Fruit fly (Drosophila melanogaster) whole organism, embryonic: ENCODE results near the gene beat-Ib.

Experiments used
- Abd-B ChIP-seq: fragments of 200-800 bp; sonication (Bioruptor generic); optimal IDR thresholded peaks from 2 replicates; lab custom pipeline; 2018; ENCODE audit warnings: missing biosample characterization, mild to moderate bottlenecking, missing genetic modification characterization, moderate library complexity
- Atf-2 ChIP-seq: fragments of 200-800 bp; sonication (Bioruptor generic); optimal IDR thresholded peaks from 2 replicates; lab custom pipeline; 2016; ENCODE audit warnings: missing biosample characterization, missing genetic modification characterization
- Atf6 ChIP-seq: fragments of 200-800 bp; sonication (Bioruptor generic); IDR thresholded peaks from 2 replicates; pipeline ENCODE4 v1.3.6; 2022; ENCODE audit warnings: missing biosample characterization, missing genetic modification characterization
- CG10321 ChIP-seq: fragments of 200-800 bp; sonication (Bioruptor generic); IDR thresholded peaks from 2 replicates; pipeline ENCODE4 v1.3.6; 2022; ENCODE audit warnings: missing biosample characterization, missing genetic modification characterization
- CG11695 ChIP-seq: fragments of 200-800 bp; sonication (Bioruptor generic); IDR thresholded peaks from 3 replicates; pipeline ENCODE4 v1.3.6; 2022; ENCODE audit warnings: missing biosample characterization, missing genetic modification characterization
- CG15073 ChIP-seq: fragments of 200-800 bp; sonication (Bioruptor generic); optimal IDR thresholded peaks from 2 replicates; lab custom pipeline; 2016; ENCODE audit warnings: missing biosample characterization, missing genetic modification characterization
- CG1602 ChIP-seq: fragments of 200-800 bp; sonication (Bioruptor generic); optimal IDR thresholded peaks from 3 replicates; lab custom pipeline; 2016; ENCODE audit warnings: missing biosample characterization, missing genetic modification characterization
- CG1792 ChIP-seq: fragments of 200-800 bp; sonication (Bioruptor generic); optimal IDR thresholded peaks from 2 replicates; lab custom pipeline; 2016; ENCODE audit warnings: missing biosample characterization, missing genetic modification characterization
- CG18599 ChIP-seq: fragments of 200-800 bp; sonication (Bioruptor generic); optimal IDR thresholded peaks from 3 replicates; lab custom pipeline; 2017; ENCODE audit warnings: missing biosample characterization, missing genetic modification characterization, mild to moderate bottlenecking, moderate library complexity, missing genetic modification reagents
- CG3163 ChIP-seq: fragments of 200-800 bp; sonication (Bioruptor generic); optimal IDR thresholded peaks from 3 replicates; lab custom pipeline; 2016; ENCODE audit warnings: missing biosample characterization, missing genetic modification characterization
- CG33213 ChIP-seq: fragments of 200-800 bp; sonication (Bioruptor generic); optimal IDR thresholded peaks from 3 replicates; lab custom pipeline; 2016; ENCODE audit warnings: missing biosample characterization, missing genetic modification characterization
- CG34422 ChIP-seq: fragments of 200-800 bp; sonication (Bioruptor generic); IDR thresholded peaks from 3 replicates; pipeline ENCODE4 v1.3.6; 2022; ENCODE audit warnings: missing biosample characterization, missing genetic modification characterization
- CG4360 ChIP-seq: fragments of 200-800 bp; sonication (Bioruptor generic); IDR thresholded peaks from 2 replicates; pipeline ENCODE4 v1.3.6; 2022; ENCODE audit warnings: missing biosample characterization, missing genetic modification characterization
- CG5245 ChIP-seq: fragments of 200-800 bp; sonication (Bioruptor generic); optimal IDR thresholded peaks from 3 replicates; lab custom pipeline; 2016; ENCODE audit warnings: missing biosample characterization, missing genetic modification characterization
- CG5953 ChIP-seq: fragments of 200-800 bp; sonication (Bioruptor generic); IDR thresholded peaks from 2 replicates; pipeline ENCODE4 v1.3.6; 2022; ENCODE audit warnings: missing biosample characterization, missing genetic modification characterization
- CG6854 ChIP-seq: fragments of 200-800 bp; sonication (Bioruptor generic); optimal IDR thresholded peaks from 3 replicates; lab custom pipeline; 2017; ENCODE audit warnings: missing biosample characterization, mild to moderate bottlenecking, missing genetic modification characterization
- CG7987 ChIP-seq: fragments of 200-800 bp; sonication (Bioruptor generic); optimal IDR thresholded peaks from 2 replicates; lab custom pipeline; 2018; ENCODE audit warnings: missing biosample characterization, mild to moderate bottlenecking, missing genetic modification characterization, moderate library complexity
- CG8290 ChIP-seq, 3 experiments: fragments of 200-800 bp; sonication (Bioruptor generic); optimal IDR thresholded peaks; 2 replicates each; lab custom pipeline; 2016 to 2019; ENCODE audit warnings: missing biosample characterization in 3 of 3, missing genetic modification characterization in 3 of 3, mild to moderate bottlenecking in 2 of 3, moderate library complexity in 1 of 3
- CG9817 ChIP-seq: fragments of 200-800 bp; sonication (Bioruptor generic); optimal IDR thresholded peaks from 2 replicates; lab custom pipeline; 2018; ENCODE audit warnings: missing biosample characterization, mild to moderate bottlenecking, missing genetic modification characterization, moderate library complexity
- CTCF ChIP-seq: fragments of 200-800 bp; sonication (Bioruptor generic); optimal IDR thresholded peaks from 2 replicates; lab custom pipeline; 2017; ENCODE audit warnings: missing biosample characterization, mild to moderate bottlenecking, missing genetic modification characterization, moderate library complexity
- E2f2 ChIP-seq: fragments of 200-800 bp; sonication (Bioruptor generic); IDR thresholded peaks from 2 replicates; pipeline ENCODE4 v1.3.6; 2022; ENCODE audit warnings: missing biosample characterization, missing genetic modification characterization
- Hmx ChIP-seq: fragments of 200-800 bp; sonication (Bioruptor generic); optimal IDR thresholded peaks from 2 replicates; lab custom pipeline; 2016; ENCODE audit warnings: missing biosample characterization, missing genetic modification characterization
- Hr51 ChIP-seq, 2 experiments: fragments of 200-800 bp; sonication (Bioruptor generic); optimal IDR thresholded peaks; 2 replicates in 1 of 2; 3 replicates in 1 of 2; lab custom pipeline; 2016 to 2018; ENCODE audit warnings: missing biosample characterization in 2 of 2, missing genetic modification characterization in 2 of 2, mild to moderate bottlenecking in 1 of 2, moderate library complexity in 1 of 2
- Lhr ChIP-seq: fragments of 200-800 bp; sonication (Bioruptor generic); optimal IDR thresholded peaks from 3 replicates; lab custom pipeline; 2017; ENCODE audit warnings: mild to moderate bottlenecking, missing biosample characterization, missing genetic modification reagents, missing genetic modification characterization
- Mrtf ChIP-seq: fragments of 200-800 bp; sonication (Bioruptor generic); IDR thresholded peaks from 3 replicates; pipeline ENCODE4 v1.3.6; 2022; ENCODE audit warnings: missing biosample characterization, missing genetic modification characterization
- NC2β ChIP-seq: fragments of 200-800 bp; sonication (Bioruptor generic); optimal IDR thresholded peaks from 2 replicates; lab custom pipeline; 2016; ENCODE audit warnings: missing biosample characterization, missing genetic modification characterization
- Opbp ChIP-seq: fragments of 200-800 bp; sonication (Bioruptor generic); IDR thresholded peaks from 3 replicates; pipeline ENCODE4 v1.3.6; 2022; ENCODE audit warnings: missing biosample characterization, missing genetic modification characterization; ENCODE audit not compliant: partially characterized antibody
- Xrp1 ChIP-seq: fragments of 200-800 bp; sonication (Bioruptor generic); IDR thresholded peaks from 2 replicates; pipeline ENCODE4 v1.3.6; 2022; ENCODE audit warnings: missing biosample characterization, missing genetic modification characterization
- ap ChIP-seq: fragments of 200-800 bp; sonication (Bioruptor generic); IDR thresholded peaks from 2 replicates; pipeline ENCODE4 v1.3.6; 2022; ENCODE audit warnings: missing biosample characterization, missing genetic modification characterization
- cas ChIP-seq: fragments of 200-800 bp; sonication (Bioruptor generic); IDR thresholded peaks from 2 replicates; pipeline ENCODE4 v1.3.6; 2022; ENCODE audit warnings: missing biosample characterization, missing genetic modification characterization
- crp ChIP-seq, 2 experiments: fragments of 200-800 bp; sonication (Bioruptor generic); optimal IDR thresholded peaks; 2 replicates in 1 of 2; 3 replicates in 1 of 2; lab custom pipeline; 2017; ENCODE audit warnings: missing biosample characterization in 2 of 2, missing genetic modification characterization in 2 of 2, mild to moderate bottlenecking in 1 of 2, moderate library complexity in 1 of 2
- dysf ChIP-seq: fragments of 200-800 bp; sonication (Bioruptor generic); IDR thresholded peaks from 3 replicates; pipeline ENCODE4 v1.3.6; 2022; ENCODE audit warnings: missing biosample characterization, missing genetic modification characterization
- gcm ChIP-seq: fragments of 200-800 bp; sonication (Bioruptor generic); optimal IDR thresholded peaks from 2 replicates; lab custom pipeline; 2019; ENCODE audit warnings: missing biosample characterization, mild to moderate bottlenecking, missing genetic modification characterization, moderate library complexity
- gem ChIP-seq: fragments of 200-800 bp; sonication (Bioruptor generic); optimal IDR thresholded peaks from 2 replicates; lab custom pipeline; 2019; ENCODE audit warnings: missing biosample characterization, mild to moderate bottlenecking, missing genetic modification characterization, moderate library complexity
- hth ChIP-seq: fragments of >200 bp; optimal IDR thresholded peaks from 2 replicates; lab custom pipeline; 2017; ENCODE audit warnings: inconsistent platforms
- lbe ChIP-seq: fragments of 200-800 bp; sonication (Bioruptor generic); optimal IDR thresholded peaks from 2 replicates; lab custom pipeline; 2016; ENCODE audit warnings: missing biosample characterization, mild to moderate bottlenecking, missing genetic modification characterization
- nmo ChIP-seq: fragments of 200-800 bp; sonication (Bioruptor generic); optimal IDR thresholded peaks from 2 replicates; lab custom pipeline; 2018; ENCODE audit warnings: missing biosample characterization, mild to moderate bottlenecking, missing genetic modification characterization, moderate library complexity
- org-1 ChIP-seq: fragments of 200-800 bp; sonication (Bioruptor generic); optimal IDR thresholded peaks from 2 replicates; lab custom pipeline; 2017; ENCODE audit warnings: missing biosample characterization, missing genetic modification characterization
- peb ChIP-seq: fragments of 200-800 bp; sonication (Bioruptor generic); IDR thresholded peaks from 2 replicates; pipeline ENCODE4 v1.3.6; 2022; ENCODE audit warnings: missing biosample characterization, missing genetic modification characterization
- repo ChIP-seq: fragments of 200-800 bp; sonication (Bioruptor generic); optimal IDR thresholded peaks from 2 replicates; lab custom pipeline; 2016; ENCODE audit warnings: missing biosample characterization, missing genetic modification characterization
- rib ChIP-seq: fragments of 200-800 bp; sonication (Bioruptor generic); IDR thresholded peaks from 2 replicates; pipeline ENCODE4 v1.3.6; 2022; ENCODE audit warnings: missing biosample characterization, missing genetic modification characterization
- row ChIP-seq: fragments of 200-800 bp; sonication (Bioruptor generic); IDR thresholded peaks from 3 replicates; pipeline ENCODE4 v1.3.6; 2022; ENCODE audit warnings: missing biosample characterization, missing genetic modification characterization
- sisA ChIP-seq: fragments of 200-800 bp; sonication (Bioruptor generic); IDR thresholded peaks from 2 replicates; pipeline ENCODE4 v1.3.6; 2022; ENCODE audit warnings: missing biosample characterization, missing genetic modification characterization
- sqz ChIP-seq: fragments of 200-800 bp; sonication (Bioruptor generic); optimal IDR thresholded peaks from 3 replicates; lab custom pipeline; 2018; ENCODE audit warnings: missing biosample characterization, mild to moderate bottlenecking, missing genetic modification characterization
- stwl ChIP-seq: fragments of 200-800 bp; sonication (Bioruptor generic); optimal IDR thresholded peaks from 3 replicates; lab custom pipeline; 2018; ENCODE audit warnings: missing biosample characterization, mild to moderate bottlenecking, missing genetic modification characterization, moderate library complexity
- toy ChIP-seq: fragments of 200-800 bp; sonication (Bioruptor generic); IDR thresholded peaks from 2 replicates; pipeline ENCODE4 v1.3.6; 2022; ENCODE audit warnings: missing biosample characterization, missing genetic modification characterization
- wdn ChIP-seq: fragments of 200-800 bp; sonication (Bioruptor generic); IDR thresholded peaks from 2 replicates; pipeline ENCODE4 v1.3.6; 2022; ENCODE audit warnings: missing biosample characterization, missing genetic modification characterization
- wor ChIP-seq: fragments of 200-800 bp; sonication (Bioruptor generic); IDR thresholded peaks from 2 replicates; pipeline ENCODE4 v1.3.6; 2022; ENCODE audit warnings: missing biosample characterization, missing genetic modification characterization
- z ChIP-seq: fragments of 200-800 bp; sonication (Bioruptor generic); IDR thresholded peaks from 3 replicates; pipeline ENCODE4 v1.3.6; 2022; ENCODE audit warnings: missing biosample characterization, missing genetic modification characterization

beat-Ib gene

dm6 chr2L:15912008-15912900 is 50.0 kb downstream of the beat-Ib start (continued):
- TF ChIP-seq E2f2 (GFP tag; lab: Robert Waterston, UW) (peak; percentile 69), hth (lab: Kevin White, UChicago) (no peak), CG7987 (peak; percentile 92), CG5245 (GFP tag; lab: Kevin White, UChicago) (peak; percentile 34), ap (GFP tag; lab: Robert Waterston, UW) (peak; percentile 79), rib (GFP tag; lab: Robert Waterston, UW) (no peak; the same call in 1 of the 2 replicates), CG1792 (GFP tag; lab: Kevin White, UChicago) (no peak), gem (peak; percentile 97), row (GFP tag; lab: Robert Waterston, UW) (peak; percentile 99), Hmx (GFP tag; lab: Kevin White, UChicago) (no peak), CTCF (GFP tag; lab: Kevin White, UChicago) (peak; percentile 33), CG8290 (GFP tag; optimal IDR thresholded peaks at IDR 0.05; lab: Kevin White, UChicago) (peak; percentile 83), CG8290 (tag; optimal IDR thresholded peaks at IDR 0.05; lab: Kevin White, UChicago) (peak in 1 of 2 experiments; percentile 17), stwl (tag; lab: Kevin White, UChicago) (no peak), nmo (peak; percentile 93), CG9817 (tag; lab: Kevin White, UChicago) (peak; percentile 96), NC2β (GFP tag; lab: Kevin White, UChicago) (no peak), Opbp (GFP tag; lab: Robert Waterston, UW) (no peak), CG4360 (no peak), CG15073 (GFP tag; lab: Kevin White, UChicago) (peak; percentile 8), Xrp1 (GFP tag; lab: Robert Waterston, UW) (peak; percentile 92), dysf (GFP tag; lab: Robert Waterston, UW) (peak; percentile 96), CG34422 (GFP tag; lab: Robert Waterston, UW) (peak; percentile 86), CG33213 (no peak), CG10321 (peak; percentile 76; the same call in 1 of the 2 replicates), Atf-2 (no peak), lbe (GFP tag; lab: Kevin White, UChicago) (peak; percentile 76), CG6854 (GFP tag; lab: Kevin White, UChicago) (peak; percentile 85), sqz (GFP tag; lab: Kevin White, UChicago) (peak; percentile 69), peb (GFP tag; lab: Robert Waterston, UW) (peak; percentile 83), CG11695 (GFP tag; lab: Robert Waterston, UW) (peak; percentile 91), wdn (GFP tag; lab: Robert Waterston, UW) (no peak; the same call in none of the 2 replicates), CG1602 (GFP tag; lab: Kevin White, UChicago) (peak; percentile 96), Abd-B (GFP tag; lab: Kevin White, UChicago) (peak; percentile 96), cas (GFP tag; lab: Robert Waterston, UW) (peak; percentile 18; the same call in 1 of the 2 replicates), Mrtf (GFP tag; lab: Robert Waterston, UW) (peak; percentile 86; the same call in 2 of the 3 replicates), org-1 (GFP tag; lab: Kevin White, UChicago) (peak; percentile 88), gcm (GFP tag; lab: Kevin White, UChicago) (peak; percentile 85), sisA (GFP tag; lab: Robert Waterston, UW) (peak; percentile 84), repo (GFP tag; lab: Kevin White, UChicago) (no peak), Hr51 (GFP tag; optimal IDR thresholded peaks at IDR 0.05; lab: Kevin White, UChicago) (peak; percentile 26 to 98), CG5953 (GFP tag; lab: Robert Waterston, UW) (peak; percentile 65; the same call in 1 of the 2 replicates), CG3163 (GFP tag; lab: Kevin White, UChicago) (no peak), z (GFP tag; lab: Robert Waterston, UW) (peak; percentile 89), Atf6 (GFP tag; lab: Robert Waterston, UW) (peak; percentile 92), Lhr (peak; percentile 78), toy (GFP tag; lab: Robert Waterston, UW) (peak; percentile 84), CG18599 (peak; percentile 91), wor (GFP tag; lab: Robert Waterston, UW) (peak; percentile 94), crp (GFP tag; optimal IDR thresholded peaks at IDR 0.05; lab: Kevin White, UChicago) (peak in 1 of 2 experiments; percentile 53)
